Fruit fly (Drosophila melanogaster) whole organism, embryonic: ENCODE data around the gene Cp36.

Source experiments
- Adf1 ChIP-seq: fragments of 200-800 bp; sonication (Bioruptor generic); IDR thresholded peaks from 2 replicates; pipeline ENCODE4 v1.3.6; 2022; ENCODE audit warnings: missing biosample characterization, missing genetic modification characterization
- CG11398 ChIP-seq: fragments of 200-800 bp; sonication (Bioruptor generic); optimal IDR thresholded peaks from 2 replicates; lab custom pipeline; 2016; ENCODE audit warnings: missing biosample characterization, missing genetic modification characterization
- CG11504 ChIP-seq: fragments of 200-800 bp; sonication (Bioruptor generic); optimal IDR thresholded peaks from 3 replicates; lab custom pipeline; 2019; ENCODE audit warnings: missing biosample characterization, mild to moderate bottlenecking, missing genetic modification characterization, moderate library complexity
- CG12942 ChIP-seq: fragments of 200-800 bp; sonication (Bioruptor generic); optimal IDR thresholded peaks from 3 replicates; lab custom pipeline; 2016; ENCODE audit warnings: missing biosample characterization, missing genetic modification characterization
- CG13287 ChIP-seq: fragments of 200-800 bp; sonication (Bioruptor generic); IDR thresholded peaks from 2 replicates; pipeline ENCODE4 v1.3.6; 2022; ENCODE audit warnings: missing biosample characterization, missing genetic modification characterization; ENCODE audit not compliant: partially characterized antibody
- CG16813 ChIP-seq: fragments of 200-800 bp; sonication (Bioruptor generic); IDR thresholded peaks from 3 replicates; pipeline ENCODE4 v1.3.6; 2022; ENCODE audit warnings: missing biosample characterization, missing genetic modification characterization; ENCODE audit not compliant: partially characterized antibody
- CG17802 ChIP-seq: fragments of 200-800 bp; sonication (Bioruptor generic); optimal IDR thresholded peaks from 2 replicates; lab custom pipeline; 2018; ENCODE audit warnings: missing biosample characterization, mild to moderate bottlenecking, missing genetic modification characterization, moderate library complexity
- CG1792 ChIP-seq: fragments of 200-800 bp; sonication (Bioruptor generic); optimal IDR thresholded peaks from 2 replicates; lab custom pipeline; 2016; ENCODE audit warnings: missing biosample characterization, missing genetic modification characterization
- CG2889 ChIP-seq: fragments of 200-800 bp; sonication (Bioruptor generic); IDR thresholded peaks from 3 replicates; pipeline ENCODE4 v1.3.6; 2022; ENCODE audit warnings: missing biosample characterization, missing genetic modification characterization
- CG31365 ChIP-seq: fragments of 200-800 bp; sonication (Bioruptor generic); optimal IDR thresholded peaks from 2 replicates; lab custom pipeline; 2018; ENCODE audit warnings: missing biosample characterization, mild to moderate bottlenecking, missing genetic modification characterization
- CG33213 ChIP-seq: fragments of 200-800 bp; sonication (Bioruptor generic); optimal IDR thresholded peaks from 3 replicates; lab custom pipeline; 2016; ENCODE audit warnings: missing biosample characterization, missing genetic modification characterization
- CG33557 ChIP-seq: fragments of 200-800 bp; sonication (Bioruptor generic); optimal IDR thresholded peaks from 2 replicates; lab custom pipeline; 2019; ENCODE audit warnings: missing biosample characterization, mild to moderate bottlenecking, missing genetic modification characterization, moderate library complexity
- CG34224 ChIP-seq: fragments of 200-800 bp; sonication (Bioruptor generic); IDR thresholded peaks from 3 replicates; pipeline ENCODE4 v1.3.6; 2022; ENCODE audit warnings: missing biosample characterization, missing genetic modification characterization; ENCODE audit not compliant: partially characterized antibody
- CG34376 ChIP-seq: fragments of 200-800 bp; sonication (Bioruptor generic); optimal IDR thresholded peaks from 2 replicates; lab custom pipeline; 2018; ENCODE audit warnings: missing biosample characterization, mild to moderate bottlenecking, missing genetic modification characterization
- CG4707 ChIP-seq: fragments of 200-800 bp; sonication (Bioruptor generic); optimal IDR thresholded peaks from 2 replicates; lab custom pipeline; 2018; ENCODE audit warnings: missing biosample characterization, mild to moderate bottlenecking, missing genetic modification characterization, moderate library complexity
- CG4820 ChIP-seq: fragments of 200-800 bp; sonication (Bioruptor generic); optimal IDR thresholded peaks from 3 replicates; lab custom pipeline; 2016; ENCODE audit warnings: missing biosample characterization, missing genetic modification characterization
- CG6791 ChIP-seq: fragments of 200-800 bp; sonication (Bioruptor generic); IDR thresholded peaks from 3 replicates; pipeline ENCODE4 v1.3.6; 2022; ENCODE audit warnings: missing biosample characterization, missing genetic modification characterization; ENCODE audit not compliant: partially characterized antibody
- CG7839 ChIP-seq: fragments of 200-800 bp; sonication (Bioruptor generic); optimal IDR thresholded peaks from 3 replicates; lab custom pipeline; 2018; ENCODE audit warnings: missing biosample characterization, mild to moderate bottlenecking, missing genetic modification characterization, moderate library complexity
- CG7963 ChIP-seq: fragments of 200-800 bp; sonication (Bioruptor generic); IDR thresholded peaks from 3 replicates; pipeline ENCODE4 v1.3.6; 2022; ENCODE audit warnings: missing biosample characterization, missing genetic modification characterization; ENCODE audit not compliant: partially characterized antibody
- CG8089 ChIP-seq: fragments of 200-800 bp; sonication (Bioruptor generic); optimal IDR thresholded peaks from 3 replicates; lab custom pipeline; 2016; ENCODE audit warnings: missing biosample characterization, missing genetic modification characterization
- CG8944 ChIP-seq: fragments of 200-800 bp; sonication (Bioruptor generic); optimal IDR thresholded peaks from 3 replicates; lab custom pipeline; 2016; ENCODE audit warnings: missing biosample characterization, missing genetic modification characterization
- CG9932 ChIP-seq: fragments of 200-800 bp; sonication (Bioruptor generic); IDR thresholded peaks from 2 replicates; pipeline ENCODE4 v1.3.6; 2022; ENCODE audit warnings: missing biosample characterization, missing genetic modification characterization
- Dll ChIP-seq: fragments of 200-800 bp; sonication (Bioruptor generic); IDR thresholded peaks from 4 replicates; pipeline ENCODE4 v1.3.6; 2022; ENCODE audit warnings: missing biosample characterization, missing genetic modification characterization; ENCODE audit not compliant: partially characterized antibody
- E2f1 ChIP-seq: fragments of 200-800 bp; sonication (Bioruptor generic); IDR thresholded peaks from 2 replicates; pipeline ENCODE4 v1.3.6; 2022; ENCODE audit warnings: missing biosample characterization, missing genetic modification characterization
- Ets65A ChIP-seq: fragments of 200-800 bp; sonication (Bioruptor generic); peaks from one replicate; lab custom pipeline; 2016; ENCODE audit warnings: missing biosample characterization, missing genetic modification characterization
- Fer3 ChIP-seq: fragments of 200-800 bp; sonication (Bioruptor generic); optimal IDR thresholded peaks from 2 replicates; lab custom pipeline; 2018; ENCODE audit warnings: missing biosample characterization, mild to moderate bottlenecking, missing genetic modification characterization, moderate library complexity
- GATAe ChIP-seq: fragments of 200-800 bp; sonication (Bioruptor generic); conservative IDR thresholded peaks from 2 replicates; pipeline ENCODE4 v1.3.6; 2022; ENCODE audit warnings: missing biosample characterization, missing genetic modification characterization
- Lhr ChIP-seq: fragments of 200-800 bp; sonication (Bioruptor generic); optimal IDR thresholded peaks from 3 replicates; lab custom pipeline; 2017; ENCODE audit warnings: mild to moderate bottlenecking, missing biosample characterization, missing genetic modification reagents, missing genetic modification characterization
- Neu2 ChIP-seq: fragments of 200-800 bp; sonication (Bioruptor generic); optimal IDR thresholded peaks from 3 replicates; lab custom pipeline; 2016; ENCODE audit warnings: missing biosample characterization, missing genetic modification characterization, borderline replicate concordance
- Scr ChIP-seq: fragments of 200-800 bp; sonication (Bioruptor generic); IDR thresholded peaks from 2 replicates; pipeline ENCODE4 v1.3.6; 2022; ENCODE audit warnings: missing biosample characterization, missing genetic modification characterization; ENCODE audit not compliant: partially characterized antibody
- Sry-β ChIP-seq: fragments of 200-800 bp; sonication (Bioruptor generic); optimal IDR thresholded peaks from 2 replicates; lab custom pipeline; 2018; ENCODE audit warnings: missing biosample characterization, mild to moderate bottlenecking, missing genetic modification characterization, moderate library complexity
- Xrp1 ChIP-seq: fragments of 200-800 bp; sonication (Bioruptor generic); IDR thresholded peaks from 2 replicates; pipeline ENCODE4 v1.3.6; 2022; ENCODE audit warnings: missing biosample characterization, missing genetic modification characterization
- chinmo ChIP-seq: fragments of 200-800 bp; sonication (Bioruptor generic); IDR thresholded peaks from 4 replicates; pipeline ENCODE4 v1.3.6; 2022; ENCODE audit warnings: missing biosample characterization, missing genetic modification characterization; ENCODE audit not compliant: partially characterized antibody
- crol ChIP-seq: fragments of 200-800 bp; sonication (Bioruptor generic); IDR thresholded peaks from 2 replicates; pipeline ENCODE4 v1.3.6; 2022; ENCODE audit warnings: missing biosample characterization, missing genetic modification characterization
- cwo ChIP-seq: fragments of 200-800 bp; sonication (Bioruptor generic); optimal IDR thresholded peaks from 3 replicates; lab custom pipeline; 2017; ENCODE audit warnings: missing biosample characterization, missing genetic modification characterization, mild to moderate bottlenecking, moderate library complexity, missing genetic modification reagents
- dimm ChIP-seq: fragments of 200-800 bp; sonication (Bioruptor generic); IDR thresholded peaks from 2 replicates; pipeline ENCODE4 v1.3.6; 2022; ENCODE audit warnings: missing biosample characterization, missing genetic modification characterization
- en ChIP-seq: fragments of 200-800 bp; sonication (Bioruptor generic); optimal IDR thresholded peaks from 2 replicates; lab custom pipeline; 2016; ENCODE audit warnings: missing biosample characterization, missing genetic modification characterization
- exex ChIP-seq: fragments of 200-800 bp; sonication (Bioruptor generic); optimal IDR thresholded peaks from 4 replicates; lab custom pipeline; 2018; ENCODE audit warnings: missing biosample characterization, mild to moderate bottlenecking, missing genetic modification characterization, moderate library complexity
- gce ChIP-seq: fragments of 200-800 bp; sonication (Bioruptor generic); IDR thresholded peaks from 3 replicates; pipeline ENCODE4 v1.3.6; 2022; ENCODE audit warnings: missing biosample characterization, missing genetic modification characterization
- grn ChIP-seq: fragments of 200-800 bp; sonication (Bioruptor generic); optimal IDR thresholded peaks from 3 replicates; lab custom pipeline; 2017; ENCODE audit warnings: missing biosample characterization, missing genetic modification characterization
- kay ChIP-seq: fragments of 200-800 bp; sonication (Bioruptor generic); optimal IDR thresholded peaks from 2 replicates; lab custom pipeline; 2016; ENCODE audit warnings: missing biosample characterization, missing genetic modification characterization
- knrl ChIP-seq: fragments of 200-800 bp; sonication (Bioruptor generic); IDR thresholded peaks from 3 replicates; pipeline ENCODE4 v1.3.6; 2022; ENCODE audit warnings: missing biosample characterization, missing genetic modification characterization; ENCODE audit not compliant: partially characterized antibody
- lilli ChIP-seq: fragments of 200-800 bp; sonication (Bioruptor generic); optimal IDR thresholded peaks from 3 replicates; lab custom pipeline; 2016; ENCODE audit warnings: missing biosample characterization, missing genetic modification characterization
- org-1 ChIP-seq: fragments of 200-800 bp; sonication (Bioruptor generic); optimal IDR thresholded peaks from 2 replicates; lab custom pipeline; 2017; ENCODE audit warnings: missing biosample characterization, missing genetic modification characterization
- row ChIP-seq: fragments of 200-800 bp; sonication (Bioruptor generic); IDR thresholded peaks from 3 replicates; pipeline ENCODE4 v1.3.6; 2022; ENCODE audit warnings: missing biosample characterization, missing genetic modification characterization
- sim ChIP-seq: fragments of 200-800 bp; sonication (Bioruptor generic); IDR thresholded peaks from 2 replicates; pipeline ENCODE4 v1.3.6; 2022; ENCODE audit warnings: missing biosample characterization, missing genetic modification characterization
- sima ChIP-seq: fragments of 200-800 bp; sonication (Bioruptor generic); optimal IDR thresholded peaks from 2 replicates; lab custom pipeline; 2016; ENCODE audit warnings: missing biosample characterization, missing genetic modification characterization
- sr ChIP-seq: fragments of 200-800 bp; sonication (Bioruptor generic); IDR thresholded peaks from 3 replicates; pipeline ENCODE4 v1.3.6; 2022; ENCODE audit warnings: missing biosample characterization, missing genetic modification characterization
- tin ChIP-seq: fragments of 200-800 bp; sonication (Bioruptor generic); optimal IDR thresholded peaks from 3 replicates; lab custom pipeline; 2016; ENCODE audit warnings: missing biosample characterization, missing genetic modification characterization
- unc-4 ChIP-seq: fragments of 200-800 bp; sonication (Bioruptor generic); IDR thresholded peaks from 2 replicates; pipeline ENCODE4 v1.3.6; 2022; ENCODE audit warnings: missing biosample characterization, missing genetic modification characterization; ENCODE audit not compliant: partially characterized antibody

Cp36 gene

dm6 chrX:8450214-8450904, 28.8 kb upstream of the Cp36 start (continued):
- TF ChIP-seq knrl (GFP tag; lab: Robert Waterston, UW) = no peak
- TF ChIP-seq CG4820 (GFP tag; lab: Kevin White, UChicago) = no peak
- no peak for TF ChIP-seq Fer3 (tag; lab: Kevin White, UChicago)
- TF ChIP-seq CG7839 = peak; percentile 12
- TF ChIP-seq Sry-β = no peak
- no peak for TF ChIP-seq Adf1 (GFP tag; lab: Robert Waterston, UW)
- TF ChIP-seq CG8944 (GFP tag; lab: Kevin White, UChicago) = no peak
- TF ChIP-seq Lhr = no peak
- TF ChIP-seq kay (GFP tag; lab: Kevin White, UChicago) = peak; percentile 35
- TF ChIP-seq CG8089 (GFP tag; lab: Kevin White, UChicago) = no peak
- TF ChIP-seq row (GFP tag; lab: Robert Waterston, UW) = peak; percentile 48; the same call in 2 of the 3 replicates
- TF ChIP-seq en (GFP tag; lab: Kevin White, UChicago) = no peak
- no peak for TF ChIP-seq Neu2 (GFP tag; lab: Kevin White, UChicago)
- TF ChIP-seq exex = no peak
- 0 out of 2 replicates have a peak, but pooled peaks have one; percentile 18 for TF ChIP-seq CG9932 (GFP tag; lab: Robert Waterston, UW)
- TF ChIP-seq grn (GFP tag; lab: Kevin White, UChicago) = peak; percentile 75
- TF ChIP-seq CG12942 (GFP tag; lab: Kevin White, UChicago) = no peak
- TF ChIP-seq CG34376 (GFP tag; lab: Kevin White, UChicago) = no peak
- peak; percentile 73 for TF ChIP-seq crol (GFP tag; lab: Robert Waterston, UW)
- peak; percentile 4 for TF ChIP-seq lilli
- no peak for TF ChIP-seq org-1 (GFP tag; lab: Kevin White, UChicago)
- no peak for TF ChIP-seq E2f1 (GFP tag; lab: Robert Waterston, UW)
- no peak for TF ChIP-seq sima
- TF ChIP-seq CG17802 (tag; lab: Kevin White, UChicago) = no peak
- no peak for TF ChIP-seq CG31365 (tag; lab: Kevin White, UChicago)
- TF ChIP-seq GATAe (GFP tag; lab: Robert Waterston, UW) = peak; percentile 64
- TF ChIP-seq gce (GFP tag; lab: Robert Waterston, UW) = no peak
- no peak for TF ChIP-seq Xrp1 (GFP tag; lab: Robert Waterston, UW)
- TF ChIP-seq CG33557 (GFP tag; lab: Kevin White, UChicago) = no peak
- no peak for TF ChIP-seq CG11398
- peak; percentile 43; the same call in 1 of the 3 replicates for TF ChIP-seq sr (GFP tag; lab: Robert Waterston, UW)
- TF ChIP-seq CG11504 (tag; lab: Kevin White, UChicago) = peak; percentile 24

dm6 chrX:8452163-8452562, 27.0 kb upstream of the Cp36 start:
- TF ChIP-seq sim (GFP tag; lab: Robert Waterston, UW) (no peak), CG16813 (GFP tag; lab: Robert Waterston, UW) (peak; percentile 99), CG4707 (GFP tag; lab: Kevin White, UChicago) (no peak), tin (GFP tag; lab: Kevin White, UChicago) (no peak), chinmo (GFP tag; lab: Robert Waterston, UW) (peak; percentile 100), CG34224 (GFP tag; lab: Robert Waterston, UW) (peak; percentile 100), CG1792 (GFP tag; lab: Kevin White, UChicago) (no peak), cwo (GFP tag; lab: Kevin White, UChicago) (no peak), dimm (no peak), CG7963 (GFP tag; lab: Robert Waterston, UW) (peak; percentile 100), CG2889 (GFP tag; lab: Robert Waterston, UW) (no peak), CG33213 (GFP tag; lab: Kevin White, UChicago) (no peak), unc-4 (GFP tag; lab: Robert Waterston, UW) (peak; percentile 77), Scr (GFP tag; lab: Robert Waterston, UW) (peak; percentile 90), CG13287 (GFP tag; lab: Robert Waterston, UW) (peak; percentile 85), Dll (GFP tag; lab: Robert Waterston, UW) (peak; percentile 92), Ets65A (GFP tag; lab: Kevin White, UChicago) (no peak), CG6791 (GFP tag; lab: Robert Waterston, UW) (peak; percentile 100)
